Fruit fly (Drosophila melanogaster): ENCODE data around the gene Ror.

- no peak for TF ChIP-seq usp (GFP tag; optimal IDR thresholded peaks at IDR 0.05)
- no peak for TF ChIP-seq EcR (GFP tag; optimal IDR thresholded peaks at IDR 0.05)
- no peak for TF ChIP-seq psq (optimal IDR thresholded peaks at IDR 0.05)
Observed at dm6 chr2L:10280772-10281171, 29.1 kb downstream of the Ror start, which contains the start of gene CG34043.

All from whole organism.